Worm (Caenorhabditis elegans) whole organism, L4 larva: ENCODE data around the gene srx-92.
"Not testable (repeated sequence)": the region's sequence is repeated elsewhere in the genome, so short reads cannot be mapped to it uniquely, and the experiment has no call there.

Experiments used
- F49E8.2 ChIP-seq: sonication (generic microtip); optimal IDR thresholded peaks from 2 replicates; lab custom pipeline; 2016; ENCODE audit warnings: missing compliant biosample characterization, mild to moderate bottlenecking, missing genetic modification characterization, borderline replicate concordance
- T20F7.1 ChIP-seq: fragments of 200-800 bp; sonication (Bioruptor generic); optimal IDR thresholded peaks from 2 replicates; lab custom pipeline; 2018; ENCODE audit warnings: mild to moderate bottlenecking, missing genetic modification characterization, missing compliant biosample characterization
- Y48G9A.11 ChIP-seq: fragments of 200-800 bp; sonication (Bioruptor generic); IDR thresholded peaks from 2 replicates; pipeline ENCODE4 v1.3.6; 2022; ENCODE audit warnings: missing genetic modification reagents, missing genetic modification characterization, missing compliant biosample characterization
- ZK546.5 ChIP-seq, 2 experiments: sonication (generic microtip); optimal IDR thresholded peaks; 2 replicates each; lab custom pipeline; 2017; ENCODE audit warnings: missing biosample characterization in 2 of 2, missing genetic modification characterization in 2 of 2
- aha-1 ChIP-seq: fragments of 150-350 bp; peaks from one replicate; lab custom pipeline; 2014; ENCODE audit warnings: missing biosample characterization, missing genetic modification characterization
- ceh-62 ChIP-seq: sonication (generic microtip); optimal IDR thresholded peaks from 2 replicates; lab custom pipeline; 2017; ENCODE audit warnings: missing biosample characterization, missing genetic modification characterization
- dmd-6 ChIP-seq: fragments of 200-800 bp; sonication (Bioruptor generic); IDR thresholded peaks from 2 replicates; pipeline ENCODE4 v1.3.6; 2022; ENCODE audit warnings: missing genetic modification reagents, missing genetic modification characterization, missing compliant biosample characterization
- dpl-1 ChIP-seq: fragments of 150-350 bp; optimal IDR thresholded peaks from 2 replicates; lab custom pipeline; 2014; ENCODE audit warnings: missing biosample characterization, missing genetic modification reagents, missing genetic modification characterization
- duxl-1 ChIP-seq: sonication (generic microtip); optimal IDR thresholded peaks from 2 replicates; lab custom pipeline; 2016; ENCODE audit warnings: mild to moderate bottlenecking, missing genetic modification characterization, moderate library complexity, missing compliant biosample characterization; ENCODE audit not compliant: poor library complexity
- fos-1 ChIP-seq: fragments of 150-350 bp; optimal IDR thresholded peaks from 2 replicates; lab custom pipeline; 2014; ENCODE audit warnings: missing biosample characterization, missing genetic modification characterization
- hmg-1.1 ChIP-seq: fragments of 200-800 bp; sonication (Bioruptor generic); IDR thresholded peaks from 2 replicates; pipeline ENCODE4 v1.3.6; 2022; ENCODE audit warnings: missing genetic modification reagents, missing genetic modification characterization, missing compliant biosample characterization
- lim-7 ChIP-seq: fragments of 200-800 bp; sonication (Bioruptor generic); IDR thresholded peaks from 2 replicates; pipeline ENCODE4 v1.3.6; 2022; ENCODE audit warnings: missing genetic modification characterization, missing compliant biosample characterization
- madf-5 ChIP-seq, 2 experiments: fragments of 200-800 bp; sonication (Bioruptor generic); IDR thresholded peaks; 2 replicates each; pipeline ENCODE4 v1.3.6; 2022; ENCODE audit warnings: missing compliant biosample characterization in 2 of 2, missing genetic modification characterization in 2 of 2
- madf-9 ChIP-seq: fragments of 200-800 bp; sonication (Bioruptor generic); conservative IDR thresholded peaks from 2 replicates; pipeline ENCODE4 v1.3.6; 2022; ENCODE audit warnings: missing genetic modification reagents, missing genetic modification characterization, missing compliant biosample characterization
- mdt-29 ChIP-seq: fragments of 200-800 bp; sonication (Bioruptor generic); IDR thresholded peaks from 2 replicates; pipeline ENCODE4 v1.3.6; 2022; ENCODE audit warnings: missing genetic modification reagents, missing genetic modification characterization, missing compliant biosample characterization
- mep-1 ChIP-seq: fragments of 150-350 bp; sonication (generic microtip); optimal IDR thresholded peaks from 3 replicates; lab custom pipeline; 2014; ENCODE audit warnings: missing biosample characterization, missing genetic modification characterization
- nhr-10 ChIP-seq: fragments of 150-350 bp; optimal IDR thresholded peaks from 2 replicates; lab custom pipeline; 2014; ENCODE audit warnings: missing biosample characterization, missing genetic modification characterization
- nhr-237 ChIP-seq: sonication (generic microtip); optimal IDR thresholded peaks from 2 replicates; lab custom pipeline; 2017; ENCODE audit warnings: missing biosample characterization, missing genetic modification characterization
- nhr-42 ChIP-seq: fragments of 200-800 bp; sonication (Bioruptor generic); IDR thresholded peaks from 2 replicates; pipeline ENCODE4 v1.3.6; 2022; ENCODE audit warnings: missing genetic modification characterization, missing compliant biosample characterization
- nhr-76 ChIP-seq: fragments of 150-350 bp; optimal IDR thresholded peaks from 2 replicates; lab custom pipeline; 2014; ENCODE audit warnings: missing biosample characterization, missing genetic modification characterization
- saeg-2 ChIP-seq: fragments of 200-800 bp; sonication (Bioruptor generic); IDR thresholded peaks from 2 replicates; pipeline ENCODE4 v1.3.6; 2022; ENCODE audit warnings: missing genetic modification reagents, missing genetic modification characterization, missing compliant biosample characterization
- sdz-12 ChIP-seq: fragments of 200-800 bp; sonication (Bioruptor generic); optimal IDR thresholded peaks from 2 replicates; lab custom pipeline; 2018; ENCODE audit warnings: mild to moderate bottlenecking, missing genetic modification characterization, missing compliant biosample characterization
- snpc-4 ChIP-seq: fragments of 150-350 bp; optimal IDR thresholded peaks from 2 replicates; lab custom pipeline; 2014; ENCODE audit warnings: missing biosample characterization, missing genetic modification characterization
- spr-3 ChIP-seq: fragments of 200-800 bp; sonication (Bioruptor generic); optimal IDR thresholded peaks from 2 replicates; lab custom pipeline; 2018; ENCODE audit warnings: mild to moderate bottlenecking, missing genetic modification characterization, missing compliant biosample characterization
- unc-130 ChIP-seq: sonication (generic microtip); optimal IDR thresholded peaks from 2 replicates; lab custom pipeline; 2016; ENCODE audit warnings: missing genetic modification reagents, missing genetic modification characterization, missing compliant biosample characterization
- unc-39 ChIP-seq: sonication (generic microtip); optimal IDR thresholded peaks from 2 replicates; lab custom pipeline; 2017; ENCODE audit warnings: missing biosample characterization, missing genetic modification characterization
- unc-62 ChIP-seq, 3 experiments: fragments of 150-350 bp in 1 of 3; sonication (generic microtip); optimal IDR thresholded peaks in 2 of 3; peaks in 1 of 3; 1 replicate in 1 of 3; 2 replicates in 2 of 3; lab custom pipeline; 2014 to 2017; ENCODE audit warnings: missing biosample characterization in 3 of 3, missing genetic modification characterization in 3 of 3, missing genetic modification reagents in 3 of 3, missing genotype in 1 of 3
- zfp-3 ChIP-seq: fragments of 200-800 bp; sonication (Bioruptor generic); conservative IDR thresholded peaks from 2 replicates; pipeline ENCODE4 v1.3.6; 2022; ENCODE audit warnings: missing genetic modification reagents, missing genetic modification characterization, missing compliant biosample characterization
- zip-11 ChIP-seq: fragments of 200-800 bp; sonication (Bioruptor generic); IDR thresholded peaks from 2 replicates; pipeline ENCODE4 v1.3.6; 2022; ENCODE audit warnings: missing genetic modification characterization, missing compliant biosample characterization

srx-92 gene

DNA sequence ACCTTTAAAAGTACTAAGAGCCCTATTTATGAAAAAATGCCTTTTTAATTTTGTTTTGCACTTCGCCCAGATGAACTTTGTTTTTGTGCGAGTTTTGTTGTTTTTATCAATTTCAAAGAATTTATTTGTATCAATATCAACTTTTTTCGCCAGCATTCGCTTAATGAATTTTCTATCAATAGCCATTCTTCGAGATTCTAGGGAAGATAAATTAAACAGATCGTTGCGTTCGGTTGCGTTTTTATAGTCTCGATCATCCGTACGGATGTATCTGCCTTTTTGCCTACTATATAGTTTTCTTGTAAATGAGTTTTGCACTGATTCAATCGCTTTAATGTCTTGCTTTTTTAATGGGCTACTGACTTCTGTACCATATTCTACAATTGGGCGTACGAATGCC, 20.3 kb upstream of the srx-92 start, which contains the start of gene nhr-147:
TSS of gene nhr-147 (plus strand) at position 301 of the 400 bp plus-strand sequence.
- TF ChIP-seq madf-5 (GFP tag; IDR thresholded peaks at IDR 0.05; lab: Robert Waterston, UW); T20F7.1 (GFP tag; lab: Kevin White, UChicago); unc-39 (tag; lab: Kevin White, UChicago): not testable (repeated sequence)

DNA sequence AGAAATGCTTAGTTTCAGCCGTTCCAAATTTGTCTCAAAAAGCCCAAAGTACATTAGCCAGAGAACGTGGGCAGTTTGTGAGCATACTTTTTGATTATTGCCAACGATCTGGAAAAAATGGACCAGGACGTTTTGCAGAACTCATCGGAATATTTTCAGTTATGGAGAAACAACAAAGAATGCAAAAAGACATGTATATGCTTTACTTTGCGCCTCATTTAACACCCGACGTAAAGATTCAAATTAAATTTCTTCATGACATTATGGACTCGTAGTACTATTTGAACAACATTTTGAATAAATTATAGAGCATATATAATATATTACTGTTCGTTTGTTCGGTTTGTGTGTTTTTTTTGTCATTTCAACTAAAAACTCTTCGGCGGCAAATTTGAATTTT, 18.3 kb upstream of the srx-92 start, which contains the start of gene srh-244:
TSS of gene srh-244 (plus strand) at position 301 of the 400 bp plus-strand sequence.
- TF ChIP-seq unc-62 (GFP tag; optimal IDR thresholded peaks at IDR 0.05 in 1 of 2; lab: Kevin White, UChicago) (peak in 1 of 2 experiments; percentile 62), unc-62 (tag; optimal IDR thresholded peaks at IDR 0.05; lab: Kevin White, UChicago) (no peak), unc-130 (GFP tag; lab: Kevin White, UChicago) (no peak), duxl-1 (no peak), nhr-237 (no peak), zip-11 (GFP tag; lab: Robert Waterston, UW) (no peak), Y48G9A.11 (GFP tag; lab: Robert Waterston, UW) (no peak)
- TF ChIP-seq, all 104 proteins: peak for 1

DNA sequence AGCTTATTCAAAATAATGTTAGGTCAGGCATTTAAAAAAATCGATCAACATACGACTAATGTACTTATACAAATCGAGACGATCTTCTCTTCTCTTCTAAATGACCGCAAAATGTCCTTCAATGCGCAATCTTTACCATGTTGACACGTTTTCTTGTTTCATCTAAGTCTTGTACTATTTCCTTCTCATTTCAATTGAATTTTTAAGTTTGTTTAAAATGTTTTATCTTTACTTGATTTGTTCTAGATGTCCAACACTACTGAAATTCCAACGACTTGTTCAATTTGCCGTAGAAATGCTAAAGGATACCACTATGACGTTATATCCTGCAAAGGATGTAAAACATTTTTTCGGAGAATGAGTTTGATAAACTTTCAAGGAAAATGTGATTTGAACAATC, 16.8 kb upstream of the srx-92 start, which contains the start of the genes nhr-263 and nhr-148:
TSS of gene nhr-263 (minus strand) at position 101 of the 400 bp plus-strand sequence.
TSS of gene nhr-148 (plus strand) at position 215 of the 400 bp plus-strand sequence.
- TF ChIP-seq ZK546.5 (tag; optimal IDR thresholded peaks at IDR 0.05; lab: Kevin White, UChicago) (no peak), hmg-1.1 (GFP tag; lab: Robert Waterston, UW) (no peak), snpc-4 (tag; lab: Kevin White, UChicago) (no peak), mdt-29 (no peak), madf-9 (no peak), nhr-42 (GFP tag; lab: Robert Waterston, UW) (no peak), nhr-10 (tag; lab: Kevin White, UChicago) (no peak), unc-62 (GFP tag; optimal IDR thresholded peaks at IDR 0.05 in 1 of 2; lab: Kevin White, UChicago) (no peak), unc-62 (tag; optimal IDR thresholded peaks at IDR 0.05; lab: Kevin White, UChicago) (no peak), spr-3 (GFP tag; lab: Kevin White, UChicago) (no peak), dmd-6 (GFP tag; lab: Robert Waterston, UW) (no peak)

- no peak for TF ChIP-seq fos-1 (tag; lab: Kevin White, UChicago)
- TF ChIP-seq ceh-62 (tag; lab: Kevin White, UChicago) = no peak
- no peak for TF ChIP-seq zfp-3 (GFP tag; lab: Robert Waterston, UW)
- no peak for TF ChIP-seq dmd-6 (GFP tag; lab: Robert Waterston, UW)
- no peak for TF ChIP-seq mep-1 (tag; lab: Kevin White, UChicago)
- no peak for TF ChIP-seq dpl-1 (GFP tag; lab: Kevin White, UChicago)
- TF ChIP-seq F49E8.2 (tag; lab: Kevin White, UChicago) = no peak
Observed at ce11 chrV:7339831-7340230, 14.6 kb upstream of the srx-92 start, which contains the start of gene srh-187. Gene srh-187 (minus strand): TSS chrV:7339931.

DNA sequence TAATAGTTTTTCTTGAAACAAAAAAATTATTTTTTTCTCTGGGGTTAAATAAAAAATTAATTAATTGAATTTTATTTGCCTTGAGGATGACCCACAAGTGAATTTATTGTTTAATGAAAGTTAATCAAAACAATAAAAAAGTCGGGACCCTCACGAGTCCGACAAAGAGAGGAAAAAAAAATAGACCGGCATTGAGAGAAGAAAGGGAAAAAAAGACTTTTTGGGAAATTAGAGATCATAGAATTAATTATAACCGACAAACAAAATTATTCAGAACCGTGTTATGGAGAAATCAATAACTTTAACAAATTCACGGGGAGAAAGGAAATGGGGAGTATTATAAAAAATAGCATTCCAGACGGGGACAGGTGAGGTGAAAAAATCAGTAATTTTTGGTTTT, 12.0 kb upstream of the srx-92 start, which contains the start of gene F10G2.7:
TSS of gene F10G2.7 (minus strand) at position 101 of the 400 bp plus-strand sequence.
- not testable (repeated sequence) for TF ChIP-seq sdz-12 (GFP tag; lab: Kevin White, UChicago); nhr-76 (tag; lab: Kevin White, UChicago); lim-7 (GFP tag; lab: Robert Waterston, UW)

ce11 chrV:7332253-7332652, 7.1 kb upstream of the srx-92 start, which contains the start of gene F10G2.1:
Gene F10G2.1 (plus strand): TSS chrV:7332553.
- TF ChIP-seq unc-62 (GFP tag; optimal IDR thresholded peaks at IDR 0.05 in 1 of 2; lab: Kevin White, UChicago) (peak in 1 of 2 experiments; percentile 43), unc-62 (tag; optimal IDR thresholded peaks at IDR 0.05; lab: Kevin White, UChicago) (no peak), aha-1 (peak; percentile 72), saeg-2 (GFP tag; lab: Robert Waterston, UW) (no peak)
